Worm (Caenorhabditis elegans): ENCODE data around the gene fbxa-5.

DNA sequence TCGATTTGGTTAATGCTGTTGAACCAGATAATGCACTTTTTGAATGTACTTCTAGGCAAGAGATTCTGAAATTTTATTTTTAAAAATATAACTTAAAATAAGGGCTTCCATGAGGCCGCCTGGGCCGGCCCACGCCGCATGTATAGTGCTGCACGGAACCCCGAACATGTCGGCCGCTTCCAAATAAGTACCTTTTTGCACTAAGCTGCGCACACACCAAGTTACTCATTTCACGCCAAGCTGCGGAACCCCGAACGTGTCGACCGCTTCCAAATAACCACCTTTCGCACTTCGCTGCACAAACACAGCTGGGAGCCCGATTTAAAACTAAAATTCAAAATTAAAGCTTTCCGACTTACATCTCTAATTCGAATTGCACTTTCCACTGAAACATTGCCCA lies 28.8 kb downstream of the fbxa-5 start:
- TF ChIP-seq che-1 (tag; optimal IDR thresholded peaks at IDR 0.05), result no peak
- TF ChIP-seq pros-1 (tag; optimal IDR thresholded peaks at IDR 0.05), result no peak
- no peak for TF ChIP-seq pqm-1 (tag; optimal IDR thresholded peaks at IDR 0.05)
- no peak for TF ChIP-seq hlh-30 (tag; optimal IDR thresholded peaks at IDR 0.05; ENCODE audit: insufficient read depth)
- no peak for TF ChIP-seq syd-9 (tag; optimal IDR thresholded peaks at IDR 0.05)
- no peak for TF ChIP-seq ets-4 (tag; optimal IDR thresholded peaks at IDR 0.05)
- TF ChIP-seq lin-11 (tag; optimal IDR thresholded peaks at IDR 0.05), result no peak
- TF ChIP-seq ceh-24 (tag; optimal IDR thresholded peaks at IDR 0.05), result no peak
- no peak for TF ChIP-seq sox-4 (tag; optimal IDR thresholded peaks at IDR 0.05)
- TF ChIP-seq dmd-4 (tag; optimal IDR thresholded peaks at IDR 0.05; ENCODE audit: borderline replicate concordance), result no peak
- no peak for TF ChIP-seq ceh-19 (GFP tag; optimal IDR thresholded peaks at IDR 0.05)
- no peak for TF ChIP-seq nhr-11 (tag; optimal IDR thresholded peaks at IDR 0.05)
- no peak for TF ChIP-seq fkh-10 (GFP tag; optimal IDR thresholded peaks at IDR 0.05)

Data from whole organism, late embryonic.